Fruit fly (Drosophila melanogaster): ENCODE measurements around the gene CG32195.
A peak's percentile ranks its signal among the peaks of the same experiment; 100 is the strongest.

Gene CG32195

dm6 chr3L:18102161-18102565, 10.6 kb upstream of the CG32195 start:
- no peak for TF ChIP-seq fkh (GFP tag; optimal IDR thresholded peaks at IDR 0.05)
- no peak for TF ChIP-seq CG6276 (GFP tag; optimal IDR thresholded peaks at IDR 0.05)
- peak; percentile 31 for TF ChIP-seq Met (GFP tag; optimal IDR thresholded peaks at IDR 0.05)
- TF ChIP-seq CG11902 (GFP tag; optimal IDR thresholded peaks at IDR 0.05) = no peak
- TF ChIP-seq CG6808 (GFP tag; optimal IDR thresholded peaks at IDR 0.05) = no peak
- peak; percentile 7 for TF ChIP-seq OdsH (GFP tag; optimal IDR thresholded peaks at IDR 0.05)
- TF ChIP-seq Eip75B (GFP tag; optimal IDR thresholded peaks at IDR 0.05) = no peak
- TF ChIP-seq CG15336 (GFP tag; IDR thresholded peaks at IDR 0.05) = peak; percentile 36; the same call in 1 of the 2 replicates
- no peak for TF ChIP-seq CG8319 (GFP tag; optimal IDR thresholded peaks at IDR 0.05)
- no peak for TF ChIP-seq dac (GFP tag; optimal IDR thresholded peaks at IDR 0.05)
- no peak for TF ChIP-seq CG10669 (GFP tag; optimal IDR thresholded peaks at IDR 0.05)
- no peak for TF ChIP-seq fd59A (GFP tag; optimal IDR thresholded peaks at IDR 0.05)
- no peak for TF ChIP-seq cyc (GFP tag; optimal IDR thresholded peaks at IDR 0.05)
- no peak for TF ChIP-seq CG1621 (tag; optimal IDR thresholded peaks at IDR 0.05)
- TF ChIP-seq Hr38 (GFP tag; optimal IDR thresholded peaks at IDR 0.05) = no peak
- TF ChIP-seq lz (GFP tag; optimal IDR thresholded peaks at IDR 0.05) = no peak
- peak; percentile 71 for TF ChIP-seq Blimp-1 (GFP tag; optimal IDR thresholded peaks at IDR 0.05)
- TF ChIP-seq CG11294 (GFP tag; IDR thresholded peaks at IDR 0.05) = no peak
- no peak for TF ChIP-seq Sox15 (GFP tag; optimal IDR thresholded peaks at IDR 0.05)
- TF ChIP-seq pdm3 (GFP tag; optimal IDR thresholded peaks at IDR 0.05) = no peak
- no peak for TF ChIP-seq Smox (GFP tag; optimal IDR thresholded peaks at IDR 0.05)
- TF ChIP-seq vri (GFP tag; optimal IDR thresholded peaks at IDR 0.05) = no peak
- peak; percentile 11 for TF ChIP-seq Sox102F (GFP tag; optimal IDR thresholded peaks at IDR 0.05)
- no peak for TF ChIP-seq achi (GFP tag; optimal IDR thresholded peaks at IDR 0.05)
- TF ChIP-seq CG8632 (GFP tag; optimal IDR thresholded peaks at IDR 0.05) = peak; percentile 7
- TF ChIP-seq Eip78C (GFP tag) = peak; percentile 33
- TF ChIP-seq svp (GFP tag) = no peak
- TF ChIP-seq Hr39 (GFP tag; optimal IDR thresholded peaks at IDR 0.05) = no peak
- TF ChIP-seq CG9139 (GFP tag; optimal IDR thresholded peaks at IDR 0.05) = no peak
- TF ChIP-seq Sox14 (GFP tag; optimal IDR thresholded peaks at IDR 0.05) = no peak
- TF ChIP-seq acj6 (GFP tag; optimal IDR thresholded peaks at IDR 0.05) = no peak
- TF ChIP-seq Eip93F (GFP tag; optimal IDR thresholded peaks at IDR 0.05) = no peak
- TF ChIP-seq CG8119 (GFP tag; IDR thresholded peaks at IDR 0.05) = 0 out of 3 replicates have a peak, but pooled peaks have one; percentile 22
- TF ChIP-seq esn (GFP tag; optimal IDR thresholded peaks at IDR 0.05) = peak; percentile 23
- no peak for TF ChIP-seq CG16779 (tag; optimal IDR thresholded peaks at IDR 0.05)
- no peak for TF ChIP-seq Ets96B (tag; optimal IDR thresholded peaks at IDR 0.05)
- TF ChIP-seq CG34406 (GFP tag; optimal IDR thresholded peaks at IDR 0.05) = no peak
- TF ChIP-seq CG3032 (tag; optimal IDR thresholded peaks at IDR 0.05) = no peak
- TF ChIP-seq fd85E (GFP tag; optimal IDR thresholded peaks at IDR 0.05) = no peak
- no peak for TF ChIP-seq net (GFP tag; optimal IDR thresholded peaks at IDR 0.05)

DNA sequence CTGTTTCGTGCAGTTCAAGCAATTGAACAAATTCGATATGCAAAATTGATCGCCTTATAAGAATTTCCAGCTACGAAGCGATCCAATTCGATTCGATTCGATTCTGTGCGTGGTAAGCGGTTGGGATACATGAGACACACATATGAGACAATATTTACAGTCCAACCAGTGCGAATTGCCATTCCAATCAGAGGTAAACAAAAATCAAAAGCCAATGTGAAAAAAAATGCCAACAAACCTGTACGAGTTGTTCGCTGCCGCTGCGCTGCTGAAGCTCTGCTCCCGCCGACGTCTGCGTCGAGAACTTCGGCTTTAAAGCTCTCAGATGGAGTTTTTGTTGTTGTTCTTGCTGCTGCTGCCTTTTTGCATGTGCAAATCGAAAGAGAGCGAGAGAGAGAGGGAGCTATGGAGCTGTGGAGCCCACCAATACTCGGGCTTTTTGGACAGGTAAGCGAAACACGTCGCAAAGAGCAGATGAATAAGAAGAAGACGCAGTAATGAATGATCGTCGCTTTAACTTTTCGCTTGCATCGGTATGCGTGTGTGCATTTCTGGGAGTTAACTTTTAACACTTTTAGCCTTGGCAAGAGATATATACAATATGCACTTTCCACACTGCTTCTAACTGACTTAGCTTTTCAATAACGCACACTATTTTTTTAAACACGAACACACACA, 7.3 kb upstream of the CG32195 start:
- TF ChIP-seq CG6808 (GFP tag; optimal IDR thresholded peaks at IDR 0.05) (peak; percentile 14), ss (GFP tag; optimal IDR thresholded peaks at IDR 0.05) (peak in 1 of 2 experiments; percentile 35), Sox15 (GFP tag; optimal IDR thresholded peaks at IDR 0.05) (no peak), CG8632 (GFP tag; optimal IDR thresholded peaks at IDR 0.05) (no peak), CG6163 (GFP tag; IDR thresholded peaks at IDR 0.05) (peak; percentile 51; the same call in 2 of the 3 replicates), fkh (GFP tag; optimal IDR thresholded peaks at IDR 0.05) (peak; percentile 17)

All from whole organism, prepupa.